Worm (Caenorhabditis elegans) whole organism, late embryonic: ENCODE results near the gene F53A9.3.

Experiments used
- C38D4.7 ChIP-seq: fragments of 200-800 bp; sonication (Bioruptor generic); optimal IDR thresholded peaks from 2 replicates; lab custom pipeline; 2018; ENCODE audit warnings: mild to moderate bottlenecking, missing genetic modification characterization, moderate library complexity, missing compliant biosample characterization
- F13H6.1 ChIP-seq: sonication (generic microtip); optimal IDR thresholded peaks from 2 replicates; lab custom pipeline; 2016; ENCODE audit warnings: missing genetic modification characterization, missing compliant biosample characterization
- T23F11.4 ChIP-seq: fragments of 200-800 bp; sonication (Bioruptor generic); optimal IDR thresholded peaks from 2 replicates; lab custom pipeline; 2018; ENCODE audit warnings: mild to moderate bottlenecking, missing genetic modification characterization, missing compliant biosample characterization
- Y22D7AL.16 ChIP-seq: sonication (generic microtip); optimal IDR thresholded peaks from 2 replicates; lab custom pipeline; 2016; ENCODE audit warnings: missing genetic modification characterization, missing compliant biosample characterization
- ahr-1 ChIP-seq: sonication (generic microtip); optimal IDR thresholded peaks from 2 replicates; lab custom pipeline; 2016; ENCODE audit warnings: missing genetic modification characterization, missing compliant biosample characterization
- ama-1 ChIP-seq: fragments of 150-350 bp; optimal IDR thresholded peaks from 2 replicates; lab custom pipeline; 2014
- ceh-24 ChIP-seq: sonication (generic microtip); optimal IDR thresholded peaks from 2 replicates; lab custom pipeline; 2016; ENCODE audit warnings: mild to moderate bottlenecking, missing genetic modification characterization, missing compliant biosample characterization
- ceh-31 ChIP-seq: sonication (generic microtip); optimal IDR thresholded peaks from 2 replicates; lab custom pipeline; 2016; ENCODE audit warnings: missing genetic modification characterization, missing compliant biosample characterization
- ceh-34 ChIP-seq: sonication (generic microtip); optimal IDR thresholded peaks from 2 replicates; lab custom pipeline; 2016; ENCODE audit warnings: mild to moderate bottlenecking, missing genetic modification characterization, missing compliant biosample characterization
- ceh-6 ChIP-seq: fragments of 200-800 bp; sonication (Bioruptor generic); optimal IDR thresholded peaks from 2 replicates; lab custom pipeline; 2018; ENCODE audit warnings: mild to moderate bottlenecking, missing genetic modification characterization, missing compliant biosample characterization
- che-1 ChIP-seq: sonication (generic microtip); optimal IDR thresholded peaks from 2 replicates; lab custom pipeline; 2016; ENCODE audit warnings: mild to moderate bottlenecking, missing genetic modification characterization, missing compliant biosample characterization
- dmd-4 ChIP-seq: sonication (generic microtip); optimal IDR thresholded peaks from 2 replicates; lab custom pipeline; 2016; ENCODE audit warnings: borderline replicate concordance, missing genetic modification characterization, missing compliant biosample characterization
- elt-2 ChIP-seq: sonication (generic microtip); optimal IDR thresholded peaks from 2 replicates; lab custom pipeline; 2016; ENCODE audit warnings: missing genetic modification reagents, missing genetic modification characterization, missing compliant biosample characterization
- elt-4 ChIP-seq: sonication (generic microtip); optimal IDR thresholded peaks from 2 replicates; lab custom pipeline; 2016; ENCODE audit warnings: missing genetic modification characterization, missing compliant biosample characterization
- ets-4 ChIP-seq: sonication (generic microtip); optimal IDR thresholded peaks from 2 replicates; lab custom pipeline; 2016; ENCODE audit warnings: missing genetic modification characterization, missing compliant biosample characterization
- fax-1 ChIP-seq: sonication (generic microtip); optimal IDR thresholded peaks from 2 replicates; lab custom pipeline; 2016; ENCODE audit warnings: missing genotype, missing genetic modification characterization, missing compliant biosample characterization
- fkh-6 ChIP-seq: sonication (generic microtip); optimal IDR thresholded peaks from 2 replicates; lab custom pipeline; 2016; ENCODE audit warnings: missing genetic modification characterization, missing compliant biosample characterization
- gmeb-2 ChIP-seq: sonication (generic microtip); optimal IDR thresholded peaks from 2 replicates; lab custom pipeline; 2016; ENCODE audit warnings: missing genetic modification characterization, inconsistent platforms, missing compliant biosample characterization
- hlh-13 ChIP-seq: fragments of 200-800 bp; sonication (Bioruptor generic); optimal IDR thresholded peaks from 2 replicates; lab custom pipeline; 2018; ENCODE audit warnings: mild to moderate bottlenecking, missing genetic modification characterization, missing compliant biosample characterization
- hlh-15 ChIP-seq: sonication (generic microtip); optimal IDR thresholded peaks from 2 replicates; lab custom pipeline; 2016; ENCODE audit warnings: missing genetic modification characterization, missing compliant biosample characterization
- lim-6 ChIP-seq: sonication (generic microtip); optimal IDR thresholded peaks from 2 replicates; lab custom pipeline; 2016; ENCODE audit warnings: missing genetic modification characterization, missing compliant biosample characterization
- lin-11 ChIP-seq: fragments of 200-800 bp; sonication (Bioruptor generic); optimal IDR thresholded peaks from 2 replicates; lab custom pipeline; 2018; ENCODE audit warnings: mild to moderate bottlenecking, missing genetic modification characterization, missing compliant biosample characterization
- madf-2 ChIP-seq: sonication (generic microtip); optimal IDR thresholded peaks from 2 replicates; lab custom pipeline; 2017; ENCODE audit warnings: missing genetic modification characterization, missing compliant biosample characterization
- mec-3 ChIP-seq: sonication (generic microtip); optimal IDR thresholded peaks from 2 replicates; lab custom pipeline; 2016; ENCODE audit warnings: borderline replicate concordance, missing genetic modification characterization, missing compliant biosample characterization
- nfya-1 ChIP-seq: sonication (generic microtip); optimal IDR thresholded peaks from 2 replicates; lab custom pipeline; 2017; ENCODE audit warnings: missing genetic modification characterization, mild to moderate bottlenecking, missing compliant biosample characterization, antibody characterized with exemption, moderate library complexity
- nhr-11 ChIP-seq: fragments of 150-350 bp; optimal IDR thresholded peaks from 2 replicates; lab custom pipeline; 2014; ENCODE audit warnings: missing biosample characterization, missing genetic modification characterization
- odd-2 ChIP-seq: sonication (generic microtip); optimal IDR thresholded peaks from 2 replicates; lab custom pipeline; 2017; ENCODE audit warnings: antibody characterized with exemption, mild to moderate bottlenecking, missing genetic modification characterization, missing compliant biosample characterization
- pag-3 ChIP-seq: sonication (generic microtip); optimal IDR thresholded peaks from 2 replicates; lab custom pipeline; 2016; ENCODE audit warnings: missing compliant biosample characterization, missing genetic modification characterization, borderline replicate concordance
- pat-9 ChIP-seq: fragments of 200-800 bp; sonication (Bioruptor generic); optimal IDR thresholded peaks from 2 replicates; lab custom pipeline; 2018; ENCODE audit warnings: mild to moderate bottlenecking, missing genetic modification characterization, moderate library complexity, missing compliant biosample characterization
- pros-1 ChIP-seq: fragments of 150-350 bp; optimal IDR thresholded peaks from 2 replicates; lab custom pipeline; 2014; ENCODE audit warnings: missing biosample characterization, missing genetic modification reagents, missing genetic modification characterization
- ref-2 ChIP-seq: sonication (generic microtip); optimal IDR thresholded peaks from 2 replicates; lab custom pipeline; 2016; ENCODE audit warnings: missing genetic modification characterization, missing compliant biosample characterization
- rnt-1 ChIP-seq: sonication (generic microtip); optimal IDR thresholded peaks from 2 replicates; lab custom pipeline; 2016; ENCODE audit warnings: missing genetic modification characterization, missing compliant biosample characterization
- sdc-2 ChIP-seq: sonication (generic microtip); optimal IDR thresholded peaks from 2 replicates; lab custom pipeline; 2016; ENCODE audit warnings: missing genotype, missing genetic modification characterization, missing compliant biosample characterization
- syd-9 ChIP-seq: sonication (generic microtip); optimal IDR thresholded peaks from 2 replicates; lab custom pipeline; 2016; ENCODE audit warnings: mild to moderate bottlenecking, missing genetic modification characterization, moderate library complexity, missing compliant biosample characterization
- tbx-7 ChIP-seq: sonication (generic microtip); optimal IDR thresholded peaks from 2 replicates; lab custom pipeline; 2016; ENCODE audit warnings: missing genotype, missing genetic modification characterization, missing compliant biosample characterization
- ttx-3 ChIP-seq: sonication (generic microtip); optimal IDR thresholded peaks from 2 replicates; lab custom pipeline; 2016; ENCODE audit warnings: missing genetic modification reagents, missing genetic modification characterization, missing compliant biosample characterization
- unc-3 ChIP-seq, 2 experiments: fragments of 200-800 bp in 1 of 2; sonication (Bioruptor generic) in 1 of 2; sonication (generic microtip) in 1 of 2; conservative IDR thresholded peaks in 1 of 2; optimal IDR thresholded peaks in 1 of 2; 2 replicates each; pipeline versions ENCODE4 v1.3.6 to Lab custom; 2016 to 2022; ENCODE audit warnings: missing compliant biosample characterization in 2 of 2, missing genetic modification characterization in 2 of 2, missing genetic modification reagents in 1 of 2
- unc-42 ChIP-seq: sonication (generic microtip); optimal IDR thresholded peaks from 2 replicates; lab custom pipeline; 2016; ENCODE audit warnings: missing genotype, missing genetic modification characterization, missing compliant biosample characterization
- unc-86 ChIP-seq: sonication (generic microtip); optimal IDR thresholded peaks from 2 replicates; lab custom pipeline; 2016; ENCODE audit warnings: missing genetic modification characterization, missing compliant biosample characterization
- ztf-16 ChIP-seq: sonication (generic microtip); optimal IDR thresholded peaks from 2 replicates; lab custom pipeline; 2017; ENCODE audit warnings: missing genetic modification characterization, missing compliant biosample characterization

Gene F53A9.3

ce11 chrX:8718856-8719255, 10.7 kb downstream of the F53A9.3 start, which contains the start of gene F53A9.8:
TSS of gene F53A9.8 (minus strand) at chrX:8718904.
- TF ChIP-seq gmeb-2 (tag; lab: Kevin White, UChicago) = no peak

- TF ChIP-seq fkh-6 (tag; lab: Kevin White, UChicago) = no peak
- no peak for TF ChIP-seq syd-9 (tag; lab: Kevin White, UChicago)
- TF ChIP-seq ceh-34 = no peak
- TF ChIP-seq ztf-16 (tag; lab: Kevin White, UChicago) = no peak
- no peak for TF ChIP-seq ceh-24 (tag; lab: Kevin White, UChicago)
These were observed 11.7 kb downstream of the F53A9.3 start for ce11 chrX:8719888-8720287.

ce11 chrX:8720658-8721057, 12.5 kb downstream of the F53A9.3 start, which contains the start of gene F53A9.9:
TSS of gene F53A9.9 (minus strand) at chrX:8720758.
- TF ChIP-seq madf-2 (tag; lab: Kevin White, UChicago) = no peak
- no peak for TF ChIP-seq lin-11
- TF ChIP-seq unc-86 (tag; lab: Kevin White, UChicago) = no peak
- TF ChIP-seq dmd-4 (tag; lab: Kevin White, UChicago) = no peak
- no peak for TF ChIP-seq sdc-2 (tag; lab: Kevin White, UChicago)
- no peak for TF ChIP-seq ahr-1 (tag; lab: Kevin White, UChicago)
- TF ChIP-seq pag-3 (tag; lab: Kevin White, UChicago) = no peak
- TF ChIP-seq, all 69 proteins: peak for 0

- no peak for TF ChIP-seq elt-4
- TF ChIP-seq madf-2 (tag; lab: Kevin White, UChicago) = no peak
- TF ChIP-seq syd-9 (tag; lab: Kevin White, UChicago) = no peak
- no peak for TF ChIP-seq unc-86 (tag; lab: Kevin White, UChicago)
- no peak for TF ChIP-seq ceh-31
- no peak for TF ChIP-seq T23F11.4 (GFP tag; lab: Kevin White, UChicago)
- TF ChIP-seq pag-3 (tag; lab: Kevin White, UChicago) = no peak
- TF ChIP-seq ama-1 (lab: Kevin White, UChicago) = no peak
- TF ChIP-seq che-1 (tag; lab: Kevin White, UChicago) = no peak
- no peak for TF ChIP-seq ztf-16 (tag; lab: Kevin White, UChicago)
- TF ChIP-seq unc-3 (GFP tag; conservative IDR thresholded peaks at IDR 0.05; lab: Robert Waterston, UW) = no peak
- TF ChIP-seq unc-3 (tag; optimal IDR thresholded peaks at IDR 0.05; lab: Kevin White, UChicago) = no peak
- TF ChIP-seq elt-2 (tag; lab: Kevin White, UChicago) = no peak
- TF ChIP-seq ceh-6 = no peak
- no peak for TF ChIP-seq nhr-11 (tag; lab: Kevin White, UChicago)
- no peak for TF ChIP-seq ceh-24 (tag; lab: Kevin White, UChicago)
- no peak for TF ChIP-seq unc-42 (tag; lab: Kevin White, UChicago)
- no peak for TF ChIP-seq mec-3
- no peak for TF ChIP-seq pros-1 (tag; lab: Kevin White, UChicago)
- TF ChIP-seq Y22D7AL.16 = no peak
- no peak for TF ChIP-seq nfya-1 (tag; lab: Kevin White, UChicago)
- TF ChIP-seq, all 69 proteins: peak for 0
These were observed 13.1 kb downstream of the F53A9.3 start for ce11 chrX:8721273-8721672.

- TF ChIP-seq hlh-15 (tag; lab: Kevin White, UChicago) (no peak), elt-2 (tag; lab: Kevin White, UChicago) (no peak), lim-6 (tag; lab: Kevin White, UChicago) (no peak), dmd-4 (tag; lab: Kevin White, UChicago) (no peak), tbx-7 (tag; lab: Kevin White, UChicago) (no peak), ahr-1 (tag; lab: Kevin White, UChicago) (no peak), F13H6.1 (no peak), C38D4.7 (GFP tag; lab: Kevin White, UChicago) (no peak), ets-4 (tag; lab: Kevin White, UChicago) (no peak), pat-9 (no peak), ttx-3 (tag; lab: Kevin White, UChicago) (no peak), ref-2 (tag; lab: Kevin White, UChicago) (no peak), fax-1 (no peak), T23F11.4 (GFP tag; lab: Kevin White, UChicago) (no peak), gmeb-2 (tag; lab: Kevin White, UChicago) (no peak), hlh-13 (no peak), rnt-1 (no peak), odd-2 (tag; lab: Kevin White, UChicago) (no peak)
These were observed 15.0 kb downstream of the F53A9.3 start, which contains the start of gene tnt-2 for ce11 chrX:8723127-8723600. TSS of gene tnt-2 (minus strand) at chrX:8723550.
